Worm (Caenorhabditis elegans): ENCODE results near the gene ZC53.2.

The ZC53.2 gene

ce11 chrX:1960895-1961715 lies 37.1 kb upstream of the ZC53.2 start (continued):
- TF ChIP-seq nhr-90 (tag; optimal IDR thresholded peaks at IDR 0.05; ENCODE audit: poor library complexity) (peak; percentile 42), irx-1 (tag; optimal IDR thresholded peaks at IDR 0.05) (peak; percentile 45), nhr-77 (tag; optimal IDR thresholded peaks at IDR 0.05) (peak; percentile 2), unc-62 (GFP tag; optimal IDR thresholded peaks at IDR 0.05) (no peak), xbp-1 (tag; optimal IDR thresholded peaks at IDR 0.05) (peak; percentile 22), nhr-47 (tag; optimal IDR thresholded peaks at IDR 0.05) (peak; percentile 41), unc-98 (GFP tag; IDR thresholded peaks at IDR 0.05) (no peak), sptf-1 (tag; optimal IDR thresholded peaks at IDR 0.05) (no peak), ceh-82 (tag; optimal IDR thresholded peaks at IDR 0.05) (peak in 2 of 3 experiments; percentile 4 to 58), fkh-10 (GFP tag; optimal IDR thresholded peaks at IDR 0.05) (no peak), rnt-1 (tag; optimal IDR thresholded peaks at IDR 0.05) (peak; percentile 83)

- TF ChIP-seq alr-1 (tag; optimal IDR thresholded peaks at IDR 0.05; ENCODE audit: borderline replicate concordance) (no peak), ceh-82 (tag; optimal IDR thresholded peaks at IDR 0.05) (no peak), grh-1 (GFP tag; IDR thresholded peaks at IDR 0.05) (no peak), dsc-1 (tag; optimal IDR thresholded peaks at IDR 0.05) (no peak), aly-2 (tag; optimal IDR thresholded peaks at IDR 0.05) (no peak)
These were observed 35.0 kb upstream of the ZC53.2 start for ce11 chrX:1959063-1959462.

ce11 chrX:1939887-1940286 lies 15.8 kb upstream of the ZC53.2 start, which contains the start of gene Y59E1A.4:
TSS of gene Y59E1A.4 (minus strand) at chrX:1939987.
- TF ChIP-seq swsn-7 (tag; optimal IDR thresholded peaks at IDR 0.05) (no peak), ceh-90 (tag; optimal IDR thresholded peaks at IDR 0.05) (no peak), hlh-4 (tag; optimal IDR thresholded peaks at IDR 0.05) (no peak)

- TF ChIP-seq efl-1 (optimal IDR thresholded peaks at IDR 0.05) (no peak), efl-1 (GFP tag; optimal IDR thresholded peaks at IDR 0.05 in 1 of 2) (peak in 1 of 2 experiments; percentile 70), aha-1 (tag; optimal IDR thresholded peaks at IDR 0.05) (no peak), tbx-2 (tag; optimal IDR thresholded peaks at IDR 0.05) (no peak)
These were observed 15.2 kb upstream of the ZC53.2 start for ce11 chrX:1939248-1939647.

- TF ChIP-seq alr-1 (tag; optimal IDR thresholded peaks at IDR 0.05; ENCODE audit: borderline replicate concordance) (no peak), fkh-8 (tag; optimal IDR thresholded peaks at IDR 0.05) (no peak)
These were observed 11.4 kb upstream of the ZC53.2 start for ce11 chrX:1935438-1935837.

ce11 chrX:1922294-1922693 lies 1.7 kb downstream of the ZC53.2 start, which contains the start of gene ZC53.22:
TSS of gene ZC53.22 (minus strand) at chrX:1922394.
- no peak for TF ChIP-seq hpl-2 (GFP tag; optimal IDR thresholded peaks at IDR 0.05)
- no peak for TF ChIP-seq nhr-19 (GFP tag; conservative IDR thresholded peaks at IDR 0.05)
- TF ChIP-seq egl-27 (tag; optimal IDR thresholded peaks at IDR 0.05), result no peak
- no peak for TF ChIP-seq mab-9 (GFP tag; IDR thresholded peaks at IDR 0.05)
- TF ChIP-seq C16A3.4 (tag; optimal IDR thresholded peaks at IDR 0.05), result no peak
- no peak for TF ChIP-seq dpl-1 (GFP tag; optimal IDR thresholded peaks at IDR 0.05)
- TF ChIP-seq unc-62 (GFP tag; optimal IDR thresholded peaks at IDR 0.05), result no peak
- TF ChIP-seq unc-98 (GFP tag; IDR thresholded peaks at IDR 0.05), result no peak
- no peak for TF ChIP-seq hlh-4 (tag; optimal IDR thresholded peaks at IDR 0.05)
- TF ChIP-seq nhr-84 (tag; optimal IDR thresholded peaks at IDR 0.05), result no peak
- TF ChIP-seq efl-3 (GFP tag; optimal IDR thresholded peaks at IDR 0.05), result no peak
- no peak for TF ChIP-seq Y116A8C.19 (tag; optimal IDR thresholded peaks at IDR 0.05; ENCODE audit: borderline replicate concordance)
- no peak for TF ChIP-seq snpc-4 (tag; optimal IDR thresholded peaks at IDR 0.05)
